Worm (Caenorhabditis elegans): ENCODE measurements around the gene pat-2.

ce11 chrIII:8811111-8811510 is 7.6 kb upstream of the pat-2 start:
- TF ChIP-seq lin-39 (tag; optimal IDR thresholded peaks at IDR 0.05) = no peak
- no peak for TF ChIP-seq elt-2 (tag; optimal IDR thresholded peaks at IDR 0.05)

Data from whole organism, L3 larva.